Worm (Caenorhabditis elegans) whole organism, dauer: ENCODE results near the gene Y22D7AL.6.

ENCODE experiments used
- unc-62 ChIP-seq: sonication (generic microtip); optimal IDR thresholded peaks from 2 replicates; lab custom pipeline; 2017; ENCODE audit warnings: missing biosample characterization, missing genetic modification reagents, missing genetic modification characterization

Y22D7AL.6 gene

DNA sequence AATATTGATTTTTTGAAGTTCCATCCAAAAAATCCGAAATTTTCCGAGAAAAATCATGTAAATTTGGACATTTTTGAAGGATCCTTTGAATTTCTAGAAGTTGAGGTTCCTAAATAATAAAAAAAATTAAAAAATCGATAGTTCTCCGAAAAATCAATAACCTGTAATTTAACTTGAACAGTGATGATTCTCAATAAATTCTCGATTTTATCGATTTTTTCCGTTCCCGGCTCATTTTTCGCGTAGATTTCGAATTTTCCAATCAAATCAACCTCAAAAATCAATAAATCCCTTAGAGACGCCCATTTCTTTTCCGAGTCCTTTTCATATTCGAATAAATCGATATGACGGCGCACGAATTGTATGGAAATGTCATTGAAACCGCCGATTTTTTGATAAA lies 2.9 kb downstream of the Y22D7AL.6 start:
- TF ChIP-seq unc-62 (GFP tag; lab: Kevin White, UChicago): no peak

DNA sequence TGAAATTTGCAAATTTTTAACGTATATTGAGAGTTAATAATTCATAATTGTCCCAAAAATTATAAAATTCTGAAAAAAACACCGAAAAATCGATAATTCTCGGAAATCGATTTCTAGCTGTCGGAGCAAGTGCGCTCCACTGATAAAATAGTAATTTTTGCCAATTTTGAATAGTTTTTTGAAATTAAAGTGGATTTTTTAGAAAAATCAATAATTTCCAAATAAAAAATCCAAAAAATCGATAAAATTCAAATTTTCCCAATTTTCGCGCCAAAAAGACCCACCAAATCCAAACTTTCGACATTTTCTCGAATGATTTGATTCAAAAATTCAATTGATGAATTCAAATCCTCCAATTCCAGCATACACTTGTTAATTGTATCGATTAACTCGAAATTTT lies 6.2 kb downstream of the Y22D7AL.6 start:
- TF ChIP-seq unc-62 (GFP tag; lab: Kevin White, UChicago): no peak

DNA sequence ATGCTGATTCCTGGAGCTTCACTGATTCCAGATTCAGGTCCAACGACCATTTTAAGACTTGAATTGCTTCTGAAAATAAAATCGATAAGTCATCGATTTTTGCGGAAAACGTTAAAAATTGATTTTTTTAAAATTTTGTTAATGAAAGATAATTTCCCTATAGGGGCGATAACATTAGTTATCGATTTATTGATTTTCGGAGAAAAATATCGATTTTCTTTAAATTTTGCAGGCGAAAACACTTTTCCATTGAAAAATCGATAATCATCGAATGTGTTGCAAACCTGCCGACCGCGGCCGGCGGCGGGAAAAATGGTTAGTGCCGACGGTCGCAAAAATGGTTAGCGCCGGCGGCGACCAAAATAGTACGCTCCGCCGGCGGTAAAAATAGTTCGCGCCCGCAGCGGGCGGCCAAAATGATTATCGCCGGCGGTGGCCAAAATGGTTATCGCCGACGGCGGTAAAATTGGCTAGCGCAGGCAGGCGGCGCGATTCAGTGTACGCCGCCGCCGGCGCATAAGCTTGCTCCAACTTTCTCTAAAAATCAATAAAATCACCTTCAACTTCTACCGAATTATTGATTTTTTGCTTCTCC lies 8.3 kb downstream of the Y22D7AL.6 start:
- no peak for TF ChIP-seq unc-62 (GFP tag; lab: Kevin White, UChicago)

- no peak for TF ChIP-seq unc-62 (GFP tag; lab: Kevin White, UChicago)
Measured at ce11 chrIII:1613933-1614332, 9.2 kb downstream of the Y22D7AL.6 start, which contains the start of gene Y22D7AL.9. Gene Y22D7AL.9 (minus strand): TSS chrIII:1614033.

- TF ChIP-seq unc-62 (GFP tag; lab: Kevin White, UChicago): no peak
Measured at ce11 chrIII:1614412-1614811, 9.7 kb downstream of the Y22D7AL.6 start.

DNA sequence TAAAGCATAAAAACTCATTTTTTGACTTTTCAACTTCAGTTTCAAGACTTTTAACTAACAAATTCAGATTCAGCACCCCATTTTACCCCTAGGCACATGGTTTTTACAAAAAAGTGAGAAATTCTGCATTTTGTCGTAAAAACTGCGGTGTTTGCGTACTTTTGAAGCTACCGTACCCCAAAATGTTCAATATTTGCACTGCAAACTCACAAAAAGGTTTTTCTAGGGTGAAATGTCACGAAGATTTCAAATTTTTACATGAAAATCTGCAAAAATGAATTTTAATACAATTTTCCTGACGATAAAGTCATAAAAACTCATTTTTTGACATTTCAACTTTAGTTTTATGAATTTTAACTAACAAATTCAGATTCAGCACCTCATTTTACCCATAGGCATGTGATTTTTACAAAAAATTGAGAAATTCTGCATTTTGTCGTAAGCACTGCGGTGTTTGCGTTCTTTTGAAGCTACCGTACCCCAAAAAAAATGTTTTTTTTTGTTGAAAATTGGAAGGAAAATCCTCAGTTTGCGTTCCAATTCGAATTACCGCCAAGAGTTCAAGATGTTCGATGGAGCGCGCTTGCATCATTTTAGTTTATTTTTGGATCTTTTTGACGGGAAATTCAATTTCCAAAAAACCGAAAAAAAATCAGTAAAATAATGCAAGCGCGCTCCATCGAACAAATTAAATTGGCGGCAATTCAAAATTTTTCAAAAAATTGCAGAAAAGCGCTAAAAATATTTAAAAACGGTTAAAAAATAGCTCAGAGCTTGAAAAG lies 11.7 kb downstream of the Y22D7AL.6 start:
- no peak for TF ChIP-seq unc-62 (GFP tag; lab: Kevin White, UChicago)

DNA sequence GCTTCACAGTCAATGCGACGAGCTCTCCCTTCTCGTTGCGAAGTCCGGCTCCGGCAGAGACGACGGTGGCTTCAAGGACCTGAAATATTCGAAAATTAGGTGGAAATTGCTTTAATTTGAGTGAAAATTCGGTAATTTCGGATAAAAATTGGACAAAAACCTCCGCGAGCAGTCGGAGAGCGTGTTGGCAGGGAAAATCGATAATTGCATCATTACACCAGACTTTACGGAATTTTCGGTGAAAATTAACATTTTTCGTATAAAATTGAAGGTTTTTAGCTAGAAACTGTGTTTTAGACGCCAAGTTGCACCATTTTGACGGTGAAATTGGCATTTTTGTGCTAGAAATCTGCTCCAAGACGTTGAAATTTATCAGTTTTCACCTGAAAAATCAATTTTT lies 13.6 kb downstream of the Y22D7AL.6 start:
- no peak for TF ChIP-seq unc-62 (GFP tag; lab: Kevin White, UChicago)

- TF ChIP-seq unc-62 (GFP tag; lab: Kevin White, UChicago): peak; percentile 24
Measured at ce11 chrIII:1618915-1619314, 14.2 kb downstream of the Y22D7AL.6 start, which contains the start of gene Y22D7AL.10. Gene Y22D7AL.10 (minus strand): TSS chrIII:1618929.

DNA sequence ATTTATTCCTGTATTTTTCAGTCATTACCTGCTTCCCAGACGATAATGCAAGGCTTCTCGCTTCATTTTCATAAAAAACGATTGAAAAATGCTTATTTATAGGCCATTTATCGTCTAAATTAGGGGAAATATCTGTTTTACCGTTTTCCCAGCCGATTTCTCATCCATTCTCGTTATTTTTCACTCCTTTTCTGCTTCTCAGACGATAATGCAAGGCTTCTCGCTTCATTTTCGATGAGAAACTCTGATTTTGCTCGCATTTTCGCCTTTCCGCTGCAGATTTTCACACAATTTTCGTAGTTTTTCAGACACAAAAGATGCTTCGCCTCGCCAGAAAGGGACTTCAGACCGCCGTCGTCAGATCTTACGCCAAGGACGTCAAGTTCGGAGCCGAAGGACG lies 14.7 kb downstream of the Y22D7AL.6 start, which contains the start of gene hsp-60:
Gene hsp-60 (plus strand): TSS at position 301 of the 400 bp plus-strand sequence.
- TF ChIP-seq unc-62 (GFP tag; lab: Kevin White, UChicago): no peak

- no peak for TF ChIP-seq unc-62 (GFP tag; lab: Kevin White, UChicago)
Measured at ce11 chrIII:1619890-1620289, 15.2 kb downstream of the Y22D7AL.6 start.

ce11 chrIII:1621330-1621729 lies 16.6 kb downstream of the Y22D7AL.6 start:
- no peak for TF ChIP-seq unc-62 (GFP tag; lab: Kevin White, UChicago)

DNA sequence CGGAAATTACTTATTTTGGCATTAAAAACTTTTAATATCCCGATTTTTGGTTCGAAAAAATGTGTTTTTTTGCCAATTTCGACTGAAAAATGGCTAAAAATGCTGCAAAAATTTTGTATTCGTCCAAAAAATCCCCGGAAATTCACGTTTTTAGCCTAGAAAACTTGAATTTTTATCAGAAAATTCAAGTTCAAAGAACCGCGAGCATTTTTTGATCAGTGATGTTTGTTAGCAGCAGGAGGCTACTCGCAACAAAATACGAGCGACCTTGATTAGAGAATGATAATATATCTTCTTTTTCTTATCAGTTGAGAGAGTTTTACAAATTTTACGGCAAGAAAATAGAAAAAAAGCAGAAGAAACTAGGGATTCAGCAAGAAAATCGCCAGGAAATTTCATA lies 17.6 kb downstream of the Y22D7AL.6 start:
- no peak for TF ChIP-seq unc-62 (GFP tag; lab: Kevin White, UChicago)

ce11 chrIII:1625660-1626275 lies 21.0 kb downstream of the Y22D7AL.6 start:
- TF ChIP-seq unc-62 (GFP tag; lab: Kevin White, UChicago): no peak

DNA sequence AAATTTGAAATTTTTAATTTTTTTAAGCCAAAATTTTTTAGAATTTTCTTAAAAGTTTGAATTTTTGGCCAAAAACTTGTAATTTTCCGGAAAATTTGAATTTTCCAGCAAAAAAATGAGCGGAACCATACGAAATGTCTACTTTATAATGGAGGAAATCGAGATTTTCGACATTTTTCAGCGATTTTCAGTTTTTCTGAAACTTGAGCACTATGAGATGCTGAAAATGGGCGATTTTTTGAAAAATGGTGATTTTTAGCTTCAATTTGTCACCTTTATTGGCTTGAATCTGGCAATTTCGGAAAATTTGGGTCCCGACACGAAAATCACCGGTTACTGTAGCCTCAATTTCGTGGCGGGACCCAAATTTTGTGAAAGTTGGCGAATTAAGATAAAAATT lies 21.8 kb downstream of the Y22D7AL.6 start, which contains the start of gene Y22D7AL.4:
Gene Y22D7AL.4 (plus strand): TSS at position 109 of the 400 bp plus-strand sequence.
- TF ChIP-seq unc-62 (GFP tag; lab: Kevin White, UChicago): no peak

DNA sequence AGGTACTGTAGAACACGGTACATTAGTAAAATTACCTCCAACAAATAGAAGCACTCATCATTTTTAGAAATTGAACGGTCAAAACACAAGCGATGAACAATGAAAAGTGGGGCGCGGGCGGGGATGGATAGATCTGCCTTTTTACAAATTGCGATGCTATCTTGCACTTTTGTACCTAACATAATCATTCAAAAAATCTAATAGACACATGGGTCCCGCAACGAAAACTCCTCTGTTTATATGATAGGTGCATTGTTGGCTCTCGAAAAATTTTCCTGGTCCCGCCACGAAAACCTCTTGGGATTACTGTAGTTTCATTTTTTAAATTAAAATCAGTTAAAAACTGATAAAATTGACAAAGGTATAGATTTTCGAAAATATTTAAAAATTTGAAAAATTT lies 29.5 kb downstream of the Y22D7AL.6 start, which contains the start of gene Y22D7AL.11:
Gene Y22D7AL.11 (minus strand): TSS at position 101 of the 400 bp plus-strand sequence.
- no peak for TF ChIP-seq unc-62 (GFP tag; lab: Kevin White, UChicago)

DNA sequence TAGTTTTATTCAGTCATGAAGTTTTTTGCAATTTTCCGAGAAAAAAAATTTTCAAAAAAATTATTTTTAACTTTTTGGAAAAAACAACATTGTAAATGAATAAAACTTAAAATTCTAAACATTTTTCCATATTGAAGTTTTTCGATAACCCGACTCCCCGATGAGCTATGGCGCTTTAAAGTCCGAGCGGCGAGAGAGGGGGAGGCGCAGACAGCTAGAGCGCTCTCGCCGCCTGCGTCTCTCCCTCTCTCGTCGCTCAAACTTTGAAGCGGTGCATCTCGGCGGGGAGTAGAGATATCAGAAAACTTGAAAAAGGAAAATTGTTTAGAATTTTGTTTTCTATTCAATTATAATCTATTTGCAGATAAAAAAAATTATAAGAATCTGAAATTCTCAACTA lies 33.6 kb downstream of the Y22D7AL.6 start:
- TF ChIP-seq unc-62 (GFP tag; lab: Kevin White, UChicago): no peak
